Fruit fly (Drosophila melanogaster) whole organism: Measurements from ENCODE around the gene peb.

Experiments
- CG8478 ChIP-seq: fragments of >200 bp; optimal IDR thresholded peaks from 2 replicates; lab custom pipeline; 2018; ENCODE audit warnings: inconsistent platforms
- Dll ChIP-seq: fragments of >200 bp; optimal IDR thresholded peaks from 2 replicates; lab custom pipeline; 2017
- EcR ChIP-seq, 2 experiments: fragments of >200 bp; optimal IDR thresholded peaks; 2 replicates each; lab custom pipeline; 2017; ENCODE audit warnings: missing biosample characterization in 2 of 2, missing genetic modification characterization in 2 of 2, missing genetic modification reagents in 2 of 2
- pan ChIP-seq: fragments of >200 bp; optimal IDR thresholded peaks from 2 replicates; lab custom pipeline; 2017
- psq ChIP-seq: fragments of >200 bp; optimal IDR thresholded peaks from 2 replicates; lab custom pipeline; 2017
- usp ChIP-seq: fragments of >200 bp; optimal IDR thresholded peaks from 2 replicates; lab custom pipeline; 2017; ENCODE audit warnings: missing biosample characterization, missing genetic modification characterization, mixed read lengths

Gene peb

DNA sequence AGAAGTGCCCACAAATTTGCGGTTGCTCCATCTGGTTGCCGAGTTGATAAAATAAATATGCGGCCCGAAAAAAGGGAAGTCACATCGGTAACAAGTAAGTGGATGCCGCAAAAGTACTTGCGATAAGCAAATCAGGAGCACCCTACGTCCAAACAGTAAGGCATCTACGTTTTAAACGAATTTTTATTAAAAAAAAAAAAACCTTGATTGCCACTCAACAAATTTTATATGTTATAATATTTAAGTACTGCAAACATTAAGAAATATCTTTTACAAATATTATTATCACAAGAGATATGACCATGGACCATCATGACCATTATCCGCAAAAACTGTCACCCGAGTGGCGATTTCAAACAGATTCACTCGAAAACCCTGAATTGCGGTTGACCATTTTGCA, 13.3 kb upstream of the peb start:
- TF ChIP-seq EcR (GFP tag; optimal IDR thresholded peaks at IDR 0.05; lab: Kevin White, UChicago) (no peak), CG8478 (no peak), usp (GFP tag; lab: Kevin White, UChicago) (no peak)

DNA sequence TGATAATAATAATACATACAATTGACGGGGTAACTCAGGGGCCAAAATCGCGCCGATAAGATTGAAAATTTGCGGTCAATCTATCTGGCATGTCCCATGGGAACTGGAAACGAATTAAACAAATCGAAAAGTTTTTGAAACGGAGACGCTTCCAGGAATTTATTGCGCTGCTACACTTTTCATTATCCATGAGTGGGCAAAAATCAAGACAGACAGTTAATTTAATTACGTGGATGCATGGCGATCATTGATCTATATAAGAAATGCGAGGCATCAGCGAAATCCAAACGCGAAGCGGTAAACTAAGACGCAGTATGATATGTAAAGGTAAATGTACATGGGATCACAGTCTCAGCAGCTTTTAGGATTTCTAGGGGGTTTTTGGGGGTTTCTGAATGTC, 12.8 kb upstream of the peb start:
- no peak for TF ChIP-seq EcR (GFP tag; optimal IDR thresholded peaks at IDR 0.05; lab: Kevin White, UChicago)
- TF ChIP-seq CG8478, result no peak
- no peak for TF ChIP-seq Dll (lab: Kevin White, UChicago)
- no peak for TF ChIP-seq pan (lab: Kevin White, UChicago)
- no peak for TF ChIP-seq psq (lab: Kevin White, UChicago)
- TF ChIP-seq usp (GFP tag; lab: Kevin White, UChicago), result no peak

DNA sequence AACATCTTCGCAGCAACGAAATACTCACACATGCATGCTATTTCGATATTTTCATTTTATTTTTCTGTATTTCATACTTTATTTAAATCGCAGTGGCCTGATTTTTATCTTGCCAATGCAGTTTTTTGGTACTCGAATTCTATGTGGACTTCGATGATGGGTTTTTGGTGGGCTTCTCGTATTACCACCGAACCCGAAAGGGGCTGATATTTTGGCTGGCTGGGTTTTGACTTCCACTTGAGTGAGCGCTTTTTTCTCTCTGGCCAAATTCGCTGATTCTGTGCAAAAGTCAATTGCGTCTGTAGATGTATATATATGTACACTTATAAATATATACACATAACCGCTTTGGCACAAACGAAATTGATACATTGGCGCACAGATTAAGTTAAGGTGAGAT, 12.1 kb upstream of the peb start:
- TF ChIP-seq psq (lab: Kevin White, UChicago), result no peak
- no peak for TF ChIP-seq usp (GFP tag; lab: Kevin White, UChicago)
- no peak for TF ChIP-seq pan (lab: Kevin White, UChicago)
- no peak for TF ChIP-seq Dll (lab: Kevin White, UChicago)
- TF ChIP-seq CG8478, result no peak
- TF ChIP-seq EcR (GFP tag; optimal IDR thresholded peaks at IDR 0.05; lab: Kevin White, UChicago), result no peak

DNA sequence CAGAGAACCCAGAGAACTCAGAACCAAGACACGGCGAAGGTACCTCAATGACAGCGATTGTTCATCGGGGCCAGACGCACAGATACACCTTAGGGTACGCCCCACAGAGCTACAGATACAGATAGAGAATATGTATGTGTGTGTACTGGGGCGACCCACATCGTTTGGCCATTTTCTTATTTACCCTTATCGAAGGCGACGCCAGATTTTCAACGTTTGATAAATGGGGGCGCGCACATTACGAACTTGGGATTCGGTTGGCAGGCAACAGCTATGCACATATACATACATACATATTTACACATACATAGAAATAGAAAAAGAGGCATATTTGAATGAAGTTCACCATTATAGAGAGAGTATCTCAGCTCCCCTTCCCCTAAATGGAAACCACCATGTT, 10.9 kb upstream of the peb start:
- TF ChIP-seq usp (GFP tag; lab: Kevin White, UChicago) (no peak), pan (lab: Kevin White, UChicago) (no peak), Dll (lab: Kevin White, UChicago) (no peak), EcR (GFP tag; optimal IDR thresholded peaks at IDR 0.05; lab: Kevin White, UChicago) (no peak), CG8478 (no peak), psq (lab: Kevin White, UChicago) (no peak)

DNA sequence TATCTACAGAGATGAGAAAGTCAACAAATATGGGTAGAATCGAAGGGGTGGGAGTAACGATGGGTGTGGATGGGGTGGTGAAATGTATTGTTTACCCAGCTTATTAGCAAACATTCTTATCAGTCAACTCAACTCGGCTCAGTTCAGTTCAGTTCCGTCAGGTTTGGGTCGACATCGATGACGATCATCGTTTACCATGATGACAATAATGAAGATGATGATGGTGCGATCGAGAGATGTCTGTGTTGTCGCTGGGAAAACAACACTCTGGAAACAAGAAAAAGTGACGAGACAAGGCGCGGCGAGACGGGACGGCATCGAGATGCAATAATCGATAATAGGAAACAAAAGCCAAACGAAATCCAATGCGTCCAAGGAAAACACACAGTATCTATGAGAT, 7.6 kb upstream of the peb start:
- no peak for TF ChIP-seq CG8478
- TF ChIP-seq psq (lab: Kevin White, UChicago), result no peak
- no peak for TF ChIP-seq usp (GFP tag; lab: Kevin White, UChicago)
- no peak for TF ChIP-seq pan (lab: Kevin White, UChicago)
- TF ChIP-seq Dll (lab: Kevin White, UChicago), result no peak

DNA sequence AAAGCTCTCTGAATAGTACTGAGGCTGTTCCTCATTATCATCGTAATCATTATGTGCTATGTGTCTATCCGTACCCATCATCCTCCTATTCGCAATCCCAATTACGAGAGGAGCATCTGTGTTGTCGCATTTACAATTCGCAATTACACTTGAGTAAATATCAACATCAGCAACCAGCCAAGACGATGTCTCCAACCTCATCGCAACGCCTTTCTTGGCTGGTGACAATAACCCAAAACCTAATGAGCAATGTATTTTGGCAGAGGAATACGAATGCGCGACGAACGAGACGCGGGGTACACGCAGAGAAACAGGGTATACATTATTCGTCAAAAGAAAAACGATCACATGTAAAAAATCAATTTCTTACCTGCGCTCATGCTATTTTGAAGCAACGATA, 6.9 kb upstream of the peb start:
- no peak for TF ChIP-seq usp (GFP tag; lab: Kevin White, UChicago)

DNA sequence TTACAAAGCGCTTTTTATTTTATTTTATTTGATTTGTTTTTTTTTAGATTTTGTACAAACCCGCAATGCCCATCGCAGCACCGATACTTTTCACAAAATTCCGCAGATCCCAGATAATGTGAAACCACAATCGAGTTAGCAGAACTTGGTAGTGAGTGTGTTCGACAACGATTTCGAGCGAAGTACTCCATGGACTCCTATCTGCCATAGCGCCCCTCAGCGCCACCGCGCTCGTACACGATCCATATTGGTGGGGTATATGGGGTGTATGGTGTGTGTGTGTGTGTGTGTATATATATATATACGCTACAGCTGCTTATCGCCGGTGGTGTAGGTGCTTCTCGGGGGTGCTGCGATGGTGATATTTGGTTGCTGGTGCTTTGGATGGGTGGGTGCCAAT, 4.9 kb upstream of the peb start:
- TF ChIP-seq psq (lab: Kevin White, UChicago) (no peak), Dll (lab: Kevin White, UChicago) (no peak), EcR (GFP tag; optimal IDR thresholded peaks at IDR 0.05; lab: Kevin White, UChicago) (no peak), CG8478 (no peak), usp (GFP tag; lab: Kevin White, UChicago) (no peak), pan (lab: Kevin White, UChicago) (no peak)

DNA sequence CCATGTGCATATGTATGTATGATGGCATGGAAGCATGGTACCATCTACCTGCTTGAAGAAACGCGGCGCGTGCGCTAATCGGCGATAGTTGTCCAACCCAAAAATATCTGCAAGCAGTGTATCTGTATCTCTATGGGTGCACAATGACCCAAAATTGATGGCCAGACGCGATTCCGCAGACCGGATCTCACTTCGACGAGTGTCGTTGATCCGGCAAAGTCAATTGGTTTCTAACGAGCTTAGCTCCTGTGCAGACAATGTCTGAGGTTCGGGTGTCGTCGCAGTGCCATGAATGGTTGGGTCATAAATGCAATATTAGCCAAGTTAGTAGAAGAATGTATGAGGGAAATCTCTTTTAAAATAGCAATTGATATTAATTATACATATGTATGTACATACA, 3.8 kb upstream of the peb start:
- TF ChIP-seq EcR (GFP tag; optimal IDR thresholded peaks at IDR 0.05; lab: Kevin White, UChicago) (no peak), psq (lab: Kevin White, UChicago) (no peak), pan (lab: Kevin White, UChicago) (no peak), CG8478 (no peak), Dll (lab: Kevin White, UChicago) (no peak), usp (GFP tag; lab: Kevin White, UChicago) (no peak)

DNA sequence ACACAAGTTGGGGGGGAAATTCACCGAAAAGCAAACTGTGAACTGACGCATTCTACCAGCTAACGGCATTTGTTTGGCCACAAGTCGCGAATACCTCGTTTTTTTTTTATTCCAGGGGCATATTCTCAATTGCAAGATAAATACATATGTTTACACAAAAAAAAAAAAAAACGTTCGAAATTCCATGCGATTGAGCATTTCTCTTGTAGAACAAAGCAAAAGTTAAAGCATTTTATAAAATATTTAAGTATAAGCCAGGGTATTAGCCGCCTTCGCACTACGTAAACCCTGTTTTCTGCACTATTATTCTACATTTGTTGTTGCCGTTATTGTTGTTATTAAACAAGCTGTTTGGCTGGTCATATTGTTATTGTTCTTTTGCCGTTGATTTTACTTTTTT, 3.0 kb upstream of the peb start:
- no peak for TF ChIP-seq CG8478
- TF ChIP-seq usp (GFP tag; lab: Kevin White, UChicago), result no peak
- no peak for TF ChIP-seq Dll (lab: Kevin White, UChicago)

DNA sequence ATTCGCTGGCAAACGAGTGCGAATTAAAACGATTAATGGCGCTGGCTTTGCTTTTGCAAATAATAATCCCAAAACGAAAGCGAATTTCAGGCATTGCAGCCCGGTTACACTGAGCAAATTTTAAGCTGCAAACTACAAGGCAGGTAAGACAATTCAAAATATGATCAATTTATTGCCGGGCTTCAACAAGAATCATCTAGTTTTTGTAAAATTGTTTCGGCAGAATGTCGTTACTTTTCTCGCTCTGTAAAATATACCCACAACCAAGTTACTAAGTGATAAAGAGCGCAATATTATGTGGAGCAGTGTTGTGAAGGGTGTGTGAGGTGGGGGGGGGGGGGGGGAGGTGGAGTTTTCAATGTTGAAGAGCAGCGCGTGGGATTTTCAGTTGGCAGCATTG, 2.4 kb upstream of the peb start:
- TF ChIP-seq Dll (lab: Kevin White, UChicago), result no peak
- no peak for TF ChIP-seq usp (GFP tag; lab: Kevin White, UChicago)

DNA sequence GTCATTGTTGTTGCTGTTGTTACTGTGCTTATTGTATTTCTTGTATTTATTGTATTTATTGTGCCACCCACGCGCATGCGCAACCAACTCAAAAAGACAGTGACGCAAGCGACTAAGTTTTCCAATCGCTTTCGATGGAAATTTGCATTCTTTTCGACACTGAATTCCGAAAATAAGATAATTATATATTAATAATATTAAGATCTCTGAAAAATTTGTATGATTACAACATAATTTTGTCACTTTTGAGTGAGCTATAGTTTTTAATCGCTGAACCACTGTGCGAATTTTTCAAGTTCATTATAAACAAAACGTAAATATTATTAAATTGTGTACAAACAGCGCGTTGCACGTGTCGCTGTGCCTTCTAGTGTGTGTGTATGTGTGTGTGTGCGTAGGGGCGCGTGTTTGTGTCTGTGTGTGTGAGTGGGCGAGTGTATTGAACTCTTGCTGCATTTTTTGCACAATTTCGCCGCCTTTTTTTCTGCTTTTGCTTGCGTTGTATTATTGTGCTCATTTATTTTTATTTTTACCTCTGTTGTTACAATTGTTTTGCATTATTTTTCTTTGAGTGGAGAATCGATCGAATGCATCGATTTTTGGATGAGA, 1.6 kb upstream of the peb start:
- no peak for TF ChIP-seq usp (GFP tag; lab: Kevin White, UChicago)
- TF ChIP-seq CG8478, result no peak
- TF ChIP-seq psq (lab: Kevin White, UChicago), result no peak

DNA sequence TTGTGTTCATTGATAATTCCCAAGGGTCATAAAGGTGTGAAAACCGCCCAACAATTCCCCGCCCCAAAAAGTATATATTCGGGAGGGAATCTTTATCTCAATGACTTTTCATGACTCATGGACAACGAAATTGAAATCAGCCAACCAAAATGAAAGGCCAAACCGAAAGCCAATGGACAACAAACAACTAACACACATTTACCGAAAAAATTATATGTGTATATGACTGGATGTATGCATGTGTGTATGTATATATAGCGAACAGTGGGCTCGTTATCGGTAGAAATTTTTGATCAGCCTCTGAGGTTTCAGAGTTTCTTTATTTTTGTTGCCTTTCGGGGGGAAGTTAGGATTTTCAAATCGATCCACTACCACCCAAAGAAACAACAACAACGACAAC, 1.5 kb downstream of the peb start:
- no peak for TF ChIP-seq psq (lab: Kevin White, UChicago)
- TF ChIP-seq CG8478, result no peak
- TF ChIP-seq Dll (lab: Kevin White, UChicago), result no peak
- TF ChIP-seq pan (lab: Kevin White, UChicago), result no peak
- no peak for TF ChIP-seq EcR (GFP tag; optimal IDR thresholded peaks at IDR 0.05; lab: Kevin White, UChicago)
- no peak for TF ChIP-seq usp (GFP tag; lab: Kevin White, UChicago)

DNA sequence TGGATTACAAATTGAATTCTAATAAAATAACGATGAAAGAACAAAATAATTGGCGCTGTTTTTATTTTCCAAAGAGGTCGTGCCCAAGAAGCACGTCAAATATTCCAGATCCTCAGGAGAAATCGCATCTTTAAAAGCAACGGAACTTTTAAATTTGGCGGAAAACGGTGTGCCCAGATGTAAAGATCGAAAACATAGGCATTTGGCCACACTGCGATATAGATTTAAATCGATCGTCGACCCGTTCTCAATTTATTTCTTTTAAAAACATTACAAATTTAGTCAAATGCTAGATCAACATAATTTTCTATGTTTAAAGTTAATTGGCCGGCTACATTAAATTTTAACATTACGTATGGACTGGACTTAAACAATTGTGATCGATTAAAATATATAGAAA, 9.8 kb downstream of the peb start:
- no peak for TF ChIP-seq Dll (lab: Kevin White, UChicago)
- TF ChIP-seq EcR (GFP tag; optimal IDR thresholded peaks at IDR 0.05; lab: Kevin White, UChicago), result no peak
- TF ChIP-seq pan (lab: Kevin White, UChicago), result no peak
- TF ChIP-seq psq (lab: Kevin White, UChicago), result no peak
- no peak for TF ChIP-seq usp (GFP tag; lab: Kevin White, UChicago)
- TF ChIP-seq CG8478, result no peak
